Worm (Caenorhabditis elegans) whole organism, L4 larva: Measurements from ENCODE around the gene C06H5.11.
A peak's percentile ranks its signal among the peaks of the same experiment; 100 is the strongest.
"Not testable (repeated sequence)": the region's sequence is repeated elsewhere in the genome, so short reads cannot be mapped to it uniquely, and the experiment has no call there.

Experiments
- F44E2.7 ChIP-seq: fragments of 200-800 bp; sonication (Bioruptor generic); IDR thresholded peaks from 2 replicates; pipeline ENCODE4 v2.1.2; 2022; ENCODE audit warnings: missing genetic modification characterization, missing compliant biosample characterization
- F49E8.2 ChIP-seq: sonication (generic microtip); optimal IDR thresholded peaks from 2 replicates; lab custom pipeline; 2016; ENCODE audit warnings: missing compliant biosample characterization, mild to moderate bottlenecking, missing genetic modification characterization, borderline replicate concordance
- Y5F2A.4 ChIP-seq: fragments of 200-800 bp; sonication (Bioruptor generic); optimal IDR thresholded peaks from 2 replicates; lab custom pipeline; 2018; ENCODE audit warnings: mild to moderate bottlenecking, missing genetic modification characterization, missing compliant biosample characterization
- Y75B8A.6 ChIP-seq: fragments of 200-800 bp; sonication (Bioruptor generic); IDR thresholded peaks from 2 replicates; pipeline ENCODE4 v1.3.6; 2022; ENCODE audit warnings: missing genetic modification reagents, missing genetic modification characterization, missing compliant biosample characterization
- aha-1 ChIP-seq: fragments of 150-350 bp; peaks from one replicate; lab custom pipeline; 2014; ENCODE audit warnings: missing biosample characterization, missing genetic modification characterization
- ceh-28 ChIP-seq: fragments of 150-350 bp; optimal IDR thresholded peaks from 2 replicates; lab custom pipeline; 2014; ENCODE audit warnings: missing biosample characterization, missing genetic modification reagents, missing genetic modification characterization
- ceh-62 ChIP-seq: sonication (generic microtip); optimal IDR thresholded peaks from 2 replicates; lab custom pipeline; 2017; ENCODE audit warnings: missing biosample characterization, missing genetic modification characterization
- ces-1 ChIP-seq: fragments of 150-350 bp; sonication (generic microtip); optimal IDR thresholded peaks from 4 replicates; lab custom pipeline; 2014; ENCODE audit warnings: missing biosample characterization, missing genetic modification reagents, missing genetic modification characterization
- daf-16 ChIP-seq, 3 experiments: sonication (generic microtip); optimal IDR thresholded peaks; 2 replicates each; lab custom pipeline; 2016 to 2017; ENCODE audit warnings: missing genetic modification characterization in 3 of 3, missing genetic modification reagents in 3 of 3, mild to moderate bottlenecking in 2 of 3, missing compliant biosample characterization in 2 of 3, missing biosample characterization in 1 of 3, moderate library complexity in 1 of 3
- dmd-8 ChIP-seq: fragments of 200-800 bp; sonication (Bioruptor generic); IDR thresholded peaks from 2 replicates; pipeline ENCODE4 v1.3.6; 2022; ENCODE audit warnings: missing genetic modification characterization, missing compliant biosample characterization
- dpl-1 ChIP-seq: fragments of 150-350 bp; optimal IDR thresholded peaks from 2 replicates; lab custom pipeline; 2014; ENCODE audit warnings: missing biosample characterization, missing genetic modification reagents, missing genetic modification characterization
- duxl-1 ChIP-seq: sonication (generic microtip); optimal IDR thresholded peaks from 2 replicates; lab custom pipeline; 2016; ENCODE audit warnings: mild to moderate bottlenecking, missing genetic modification characterization, moderate library complexity, missing compliant biosample characterization; ENCODE audit not compliant: poor library complexity
- dve-1 ChIP-seq: sonication (generic microtip); optimal IDR thresholded peaks from 2 replicates; lab custom pipeline; 2017; ENCODE audit warnings: antibody characterized with exemption, mild to moderate bottlenecking, missing genetic modification characterization, missing compliant biosample characterization; ENCODE audit not compliant: insufficient read depth
- fkh-10 ChIP-seq: fragments of 150-350 bp; optimal IDR thresholded peaks from 2 replicates; lab custom pipeline; 2014; ENCODE audit warnings: missing biosample characterization, missing genetic modification reagents, missing genetic modification characterization
- hif-1 ChIP-seq, 2 experiments: sonication (generic microtip); optimal IDR thresholded peaks; 2 replicates each; lab custom pipeline; 2016 to 2017; ENCODE audit warnings: missing compliant biosample characterization in 2 of 2, missing genetic modification characterization in 2 of 2, missing genetic modification reagents in 2 of 2, missing genotype in 2 of 2, mild to moderate bottlenecking in 1 of 2
- hlh-11 ChIP-seq: fragments of 200-800 bp; sonication (Bioruptor generic); optimal IDR thresholded peaks from 2 replicates; lab custom pipeline; 2018; ENCODE audit warnings: mild to moderate bottlenecking, missing genetic modification characterization, missing compliant biosample characterization
- hlh-30 ChIP-seq: sonication (generic microtip); optimal IDR thresholded peaks from 2 replicates; lab custom pipeline; 2017; ENCODE audit warnings: antibody characterized with exemption, mild to moderate bottlenecking, missing genetic modification characterization, missing compliant biosample characterization; ENCODE audit not compliant: insufficient read depth
- jun-1 ChIP-seq: fragments of 150-350 bp; optimal IDR thresholded peaks from 2 replicates; lab custom pipeline; 2014; ENCODE audit warnings: missing biosample characterization, missing genetic modification reagents, missing genetic modification characterization
- lim-7 ChIP-seq: fragments of 200-800 bp; sonication (Bioruptor generic); IDR thresholded peaks from 2 replicates; pipeline ENCODE4 v1.3.6; 2022; ENCODE audit warnings: missing genetic modification characterization, missing compliant biosample characterization
- lin-13 ChIP-seq: fragments of 150-350 bp; optimal IDR thresholded peaks from 2 replicates; lab custom pipeline; 2014; ENCODE audit warnings: missing biosample characterization, missing genetic modification reagents, missing genetic modification characterization
- lin-38 ChIP-seq: fragments of 200-800 bp; sonication (Bioruptor generic); IDR thresholded peaks from 2 replicates; pipeline ENCODE4 v1.3.6; 2022; ENCODE audit warnings: missing genetic modification reagents, missing genetic modification characterization, missing compliant biosample characterization
- lin-39 ChIP-seq: fragments of 150-350 bp; optimal IDR thresholded peaks from 2 replicates; lab custom pipeline; 2014; ENCODE audit warnings: missing biosample characterization, missing genetic modification reagents, missing genetic modification characterization
- lir-3 ChIP-seq: sonication (generic microtip); optimal IDR thresholded peaks from 2 replicates; lab custom pipeline; 2016; ENCODE audit warnings: mild to moderate bottlenecking, missing genetic modification characterization, missing compliant biosample characterization
- lsy-2 ChIP-seq, 2 experiments: fragments of 150-350 bp in 1 of 2; sonication (generic microtip) in 1 of 2; optimal IDR thresholded peaks; 2 replicates each; lab custom pipeline; 2014 to 2017; ENCODE audit warnings: missing biosample characterization in 2 of 2, missing genetic modification characterization in 2 of 2
- mdl-1 ChIP-seq, 2 experiments: fragments of 150-350 bp in 1 of 2; sonication (generic microtip) in 1 of 2; optimal IDR thresholded peaks; 2 replicates each; lab custom pipeline; 2014 to 2017; ENCODE audit warnings: missing biosample characterization in 2 of 2, missing genetic modification characterization in 2 of 2
- nhr-237 ChIP-seq: sonication (generic microtip); optimal IDR thresholded peaks from 2 replicates; lab custom pipeline; 2017; ENCODE audit warnings: missing biosample characterization, missing genetic modification characterization
- nhr-25 ChIP-seq: sonication (generic microtip); optimal IDR thresholded peaks from 2 replicates; lab custom pipeline; 2017; ENCODE audit warnings: missing genetic modification characterization, mild to moderate bottlenecking, missing compliant biosample characterization, antibody characterized with exemption, moderate library complexity, borderline replicate concordance; ENCODE audit not compliant: insufficient read depth
- nhr-28 ChIP-seq: fragments of 150-350 bp; optimal IDR thresholded peaks from 2 replicates; lab custom pipeline; 2014; ENCODE audit warnings: missing biosample characterization, missing genetic modification characterization
- nhr-48 ChIP-seq: sonication (generic microtip); optimal IDR thresholded peaks from 2 replicates; lab custom pipeline; 2016; ENCODE audit warnings: mild to moderate bottlenecking, missing genetic modification characterization, missing compliant biosample characterization
- nhr-77 ChIP-seq: fragments of 150-350 bp; optimal IDR thresholded peaks from 2 replicates; lab custom pipeline; 2014; ENCODE audit warnings: missing biosample characterization, missing genetic modification characterization
- php-3 ChIP-seq: fragments of 200-800 bp; sonication (Bioruptor generic); IDR thresholded peaks from 2 replicates; pipeline ENCODE4 v1.3.6; 2022; ENCODE audit warnings: missing genetic modification reagents, missing genetic modification characterization, missing compliant biosample characterization
- set-16 ChIP-seq: fragments of 200-800 bp; sonication (Bioruptor generic); IDR thresholded peaks from 2 replicates; pipeline ENCODE4 v1.3.6; 2022; ENCODE audit warnings: missing genetic modification reagents, missing genetic modification characterization, missing compliant biosample characterization
- skn-1 ChIP-seq: fragments of 150-350 bp; optimal IDR thresholded peaks from 2 replicates; lab custom pipeline; 2014; ENCODE audit warnings: missing biosample characterization, missing genetic modification characterization
- snpc-1.2 ChIP-seq: fragments of 200-800 bp; sonication (Bioruptor generic); IDR thresholded peaks from 2 replicates; pipeline ENCODE4 v1.3.6; 2022; ENCODE audit warnings: missing genetic modification reagents, missing genetic modification characterization, missing compliant biosample characterization
- snpc-4 ChIP-seq: fragments of 150-350 bp; optimal IDR thresholded peaks from 2 replicates; lab custom pipeline; 2014; ENCODE audit warnings: missing biosample characterization, missing genetic modification characterization
- spr-3 ChIP-seq: fragments of 200-800 bp; sonication (Bioruptor generic); optimal IDR thresholded peaks from 2 replicates; lab custom pipeline; 2018; ENCODE audit warnings: mild to moderate bottlenecking, missing genetic modification characterization, missing compliant biosample characterization
- unc-130 ChIP-seq: sonication (generic microtip); optimal IDR thresholded peaks from 2 replicates; lab custom pipeline; 2016; ENCODE audit warnings: missing genetic modification reagents, missing genetic modification characterization, missing compliant biosample characterization
- unc-62 ChIP-seq, 3 experiments: fragments of 150-350 bp in 1 of 3; sonication (generic microtip); optimal IDR thresholded peaks in 2 of 3; peaks in 1 of 3; 1 replicate in 1 of 3; 2 replicates in 2 of 3; lab custom pipeline; 2014 to 2017; ENCODE audit warnings: missing biosample characterization in 3 of 3, missing genetic modification characterization in 3 of 3, missing genetic modification reagents in 3 of 3, missing genotype in 1 of 3
- vab-7 ChIP-seq: fragments of 200-800 bp; sonication (Bioruptor generic); IDR thresholded peaks from 2 replicates; pipeline ENCODE4 v1.3.6; 2022; ENCODE audit warnings: missing genetic modification reagents, missing genetic modification characterization, missing compliant biosample characterization
- zip-2 ChIP-seq: fragments of 150-350 bp; optimal IDR thresholded peaks from 2 replicates; lab custom pipeline; 2014; ENCODE audit warnings: missing biosample characterization, missing genetic modification characterization

Gene C06H5.11

ce11 chrV:17905765-17906164, 11.9 kb upstream of the C06H5.11 start:
- TF ChIP-seq vab-7 (GFP tag; lab: Robert Waterston, UW) (no peak), jun-1 (tag; lab: Kevin White, UChicago) (no peak), lir-3 (tag; lab: Kevin White, UChicago) (no peak), set-16 (GFP tag; lab: Robert Waterston, UW) (no peak), spr-3 (GFP tag; lab: Kevin White, UChicago) (no peak), ces-1 (GFP tag; lab: Kevin White, UChicago) (no peak), ceh-28 (tag; lab: Kevin White, UChicago) (peak; percentile 10), unc-62 (GFP tag; optimal IDR thresholded peaks at IDR 0.05 in 1 of 2; lab: Kevin White, UChicago) (peak in 1 of 2 experiments; percentile 95), unc-62 (tag; optimal IDR thresholded peaks at IDR 0.05; lab: Kevin White, UChicago) (no peak), lin-39 (no peak), hlh-11 (tag; lab: Kevin White, UChicago) (peak; percentile 18), nhr-48 (tag; lab: Kevin White, UChicago) (no peak), unc-130 (GFP tag; lab: Kevin White, UChicago) (no peak), fkh-10 (no peak), hlh-30 (tag; lab: Kevin White, UChicago) (peak; percentile 57), nhr-25 (tag; lab: Kevin White, UChicago) (peak; percentile 76), nhr-237 (tag; lab: Kevin White, UChicago) (no peak), nhr-28 (peak; percentile 46), mdl-1 (tag; optimal IDR thresholded peaks at IDR 0.05; lab: Kevin White, UChicago) (peak in 1 of 2 experiments; percentile 50), skn-1 (tag; lab: Kevin White, UChicago) (no peak), duxl-1 (tag; lab: Kevin White, UChicago) (no peak), Y5F2A.4 (no peak), lin-13 (GFP tag; lab: Kevin White, UChicago) (no peak), dmd-8 (no peak), aha-1 (tag; lab: Kevin White, UChicago) (peak; percentile 14)

DNA sequence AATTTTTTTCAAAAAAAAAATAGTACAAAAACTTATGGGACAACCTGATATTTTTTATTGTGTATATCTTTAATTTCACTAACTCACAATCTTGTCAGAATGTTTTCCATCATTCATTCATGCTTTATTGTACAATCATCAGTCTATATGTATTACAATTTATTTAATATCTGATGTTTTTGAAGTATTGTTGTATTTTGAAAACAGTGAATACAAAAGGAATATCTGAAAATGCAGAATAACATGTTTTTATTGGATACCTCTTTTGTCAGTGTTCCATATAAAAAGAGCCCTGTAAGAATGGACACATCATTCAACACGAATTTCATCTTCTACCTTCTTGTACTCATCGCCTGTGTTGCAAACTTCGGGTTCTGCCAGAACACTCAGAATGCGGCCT, 10.0 kb upstream of the C06H5.11 start, which contains the start of gene C06H5.14:
TSS of gene C06H5.14 (plus strand) at position 301 of the 400 bp plus-strand sequence.
- TF ChIP-seq unc-62 (GFP tag; optimal IDR thresholded peaks at IDR 0.05 in 1 of 2; lab: Kevin White, UChicago): peak in 1 of 2 experiments; percentile 73
- not testable (repeated sequence) for TF ChIP-seq unc-62 (tag; optimal IDR thresholded peaks at IDR 0.05; lab: Kevin White, UChicago)

DNA sequence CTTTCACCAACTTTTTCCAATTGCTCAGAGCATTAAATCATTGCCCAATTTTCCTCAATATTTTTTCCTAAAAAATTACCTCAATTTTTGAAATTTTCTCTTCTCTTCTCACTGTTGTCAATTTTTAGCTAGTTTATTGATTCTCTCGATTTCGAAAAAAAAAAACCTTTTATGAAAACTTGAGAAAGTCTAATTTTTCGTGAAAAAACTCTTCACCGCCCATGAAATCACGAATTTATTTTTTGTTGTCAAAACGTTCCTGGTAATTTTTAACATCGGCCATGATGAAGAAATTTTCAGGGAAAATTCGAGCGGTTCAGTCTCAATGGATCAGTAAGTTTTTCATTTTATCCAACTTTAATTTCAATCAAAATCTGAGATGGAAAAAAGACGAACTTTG, 5.6 kb upstream of the C06H5.11 start, which contains the start of gene fbxa-157:
TSS of gene fbxa-157 (plus strand) at position 301 of the 400 bp plus-strand sequence.
- peak; percentile 36 for TF ChIP-seq aha-1 (tag; lab: Kevin White, UChicago)
- no peak for TF ChIP-seq lsy-2 (tag; optimal IDR thresholded peaks at IDR 0.05; lab: Kevin White, UChicago)

- TF ChIP-seq lim-7 (GFP tag; lab: Robert Waterston, UW); Y75B8A.6 (GFP tag; lab: Robert Waterston, UW); hif-1 (tag; optimal IDR thresholded peaks at IDR 0.05; lab: Kevin White, UChicago): not testable (repeated sequence)
These were observed 3.8 kb upstream of the C06H5.11 start, which contains the start of gene C06H5.13 for ce11 chrV:17897646-17898045. Gene C06H5.13, minus strand, starts transcription at chrV:17897746.

DNA sequence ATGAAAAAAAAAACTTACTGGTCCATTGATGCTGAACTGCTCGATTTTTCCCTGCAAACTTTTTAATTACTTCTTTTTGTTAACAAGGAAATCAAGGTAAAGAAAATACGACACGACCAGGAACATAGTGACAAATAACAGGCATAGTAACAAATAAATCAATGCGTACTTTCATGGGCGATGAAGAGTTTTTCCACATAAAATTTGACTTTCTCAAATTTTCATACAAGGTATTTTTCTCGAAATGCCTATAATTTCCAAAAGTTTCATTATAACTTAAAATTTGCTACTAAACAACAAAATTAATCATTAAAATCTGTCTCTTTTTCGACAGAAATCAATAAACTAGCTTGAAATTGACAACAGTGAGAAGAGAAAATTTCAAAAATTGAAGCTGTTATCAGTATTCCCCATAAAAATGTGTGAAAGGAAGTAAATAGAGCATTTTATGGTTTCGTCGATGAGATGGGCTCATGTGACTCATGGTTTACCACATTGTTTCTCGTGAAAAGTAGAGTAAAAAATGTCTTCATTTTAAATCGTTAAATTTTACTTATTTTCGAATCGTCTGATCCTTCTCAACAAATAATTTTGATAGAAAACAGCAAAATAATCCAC, 3.0 kb upstream of the C06H5.11 start, which contains the start of gene fbxa-156:
TSS of gene fbxa-156 (minus strand) at position 51 of the 618 bp plus-strand sequence.
- TF ChIP-seq dve-1 (tag; lab: Kevin White, UChicago): peak; percentile 58
- no peak for TF ChIP-seq Y5F2A.4
- no peak for TF ChIP-seq F44E2.7 (GFP tag; lab: Robert Waterston, UW)
- peak; percentile 97 for TF ChIP-seq php-3
- TF ChIP-seq fkh-10: no peak
- TF ChIP-seq nhr-25 (tag; lab: Kevin White, UChicago): no peak
- TF ChIP-seq F49E8.2 (tag; lab: Kevin White, UChicago): no peak
- no peak for TF ChIP-seq snpc-1.2 (GFP tag; lab: Robert Waterston, UW)
- no peak for TF ChIP-seq zip-2 (tag; lab: Kevin White, UChicago)
- no peak for TF ChIP-seq nhr-77 (tag; lab: Kevin White, UChicago)
- no peak for TF ChIP-seq ceh-62 (tag; lab: Kevin White, UChicago)
- TF ChIP-seq hlh-11 (tag; lab: Kevin White, UChicago): peak; percentile 27
- TF ChIP-seq dpl-1 (GFP tag; lab: Kevin White, UChicago): no peak
- no peak for TF ChIP-seq lin-38
- TF ChIP-seq daf-16 (GFP tag; optimal IDR thresholded peaks at IDR 0.05; lab: Kevin White, UChicago): no peak
- TF ChIP-seq daf-16 (tag; optimal IDR thresholded peaks at IDR 0.05; lab: Kevin White, UChicago): peak; percentile 95
- no peak for TF ChIP-seq snpc-4
